Worm (Caenorhabditis elegans): Measurements from ENCODE around the gene scl-11.

- TF ChIP-seq ama-1 (optimal IDR thresholded peaks at IDR 0.05) (no peak), hmbx-1 (tag; optimal IDR thresholded peaks at IDR 0.05) (no peak), ceh-36 (tag; optimal IDR thresholded peaks at IDR 0.05) (no peak), ets-7 (tag; optimal IDR thresholded peaks at IDR 0.05) (no peak), flt-1 (GFP tag; IDR thresholded peaks at IDR 0.05) (no peak), tbx-11 (GFP tag; IDR thresholded peaks at IDR 0.05) (no peak)
Observed at ce11 chrIV:13075625-13076252, 24.6 kb downstream of the scl-11 start.
